Worm (Caenorhabditis elegans) whole organism, late embryonic: ENCODE results near the gene col-81.

Experiments used
- F13H6.1 ChIP-seq: sonication (generic microtip); optimal IDR thresholded peaks from 2 replicates; lab custom pipeline; 2016; ENCODE audit warnings: missing genetic modification characterization, missing compliant biosample characterization
- T23F11.4 ChIP-seq: fragments of 200-800 bp; sonication (Bioruptor generic); optimal IDR thresholded peaks from 2 replicates; lab custom pipeline; 2018; ENCODE audit warnings: mild to moderate bottlenecking, missing genetic modification characterization, missing compliant biosample characterization
- ama-1 ChIP-seq: fragments of 150-350 bp; optimal IDR thresholded peaks from 2 replicates; lab custom pipeline; 2014
- dve-1 ChIP-seq: sonication (generic microtip); optimal IDR thresholded peaks from 2 replicates; lab custom pipeline; 2017; ENCODE audit warnings: antibody characterized with exemption, mild to moderate bottlenecking, missing genetic modification characterization, missing compliant biosample characterization
- fkh-10 ChIP-seq: fragments of 150-350 bp; optimal IDR thresholded peaks from 2 replicates; lab custom pipeline; 2014; ENCODE audit warnings: missing biosample characterization, missing genetic modification reagents, missing genetic modification characterization
- lin-11 ChIP-seq: fragments of 200-800 bp; sonication (Bioruptor generic); optimal IDR thresholded peaks from 2 replicates; lab custom pipeline; 2018; ENCODE audit warnings: mild to moderate bottlenecking, missing genetic modification characterization, missing compliant biosample characterization
- nfya-1 ChIP-seq: sonication (generic microtip); optimal IDR thresholded peaks from 2 replicates; lab custom pipeline; 2017; ENCODE audit warnings: missing genetic modification characterization, mild to moderate bottlenecking, missing compliant biosample characterization, antibody characterized with exemption, moderate library complexity
- nhr-11 ChIP-seq: fragments of 150-350 bp; optimal IDR thresholded peaks from 2 replicates; lab custom pipeline; 2014; ENCODE audit warnings: missing biosample characterization, missing genetic modification characterization
- pros-1 ChIP-seq: fragments of 150-350 bp; optimal IDR thresholded peaks from 2 replicates; lab custom pipeline; 2014; ENCODE audit warnings: missing biosample characterization, missing genetic modification reagents, missing genetic modification characterization
- sdc-2 ChIP-seq: sonication (generic microtip); optimal IDR thresholded peaks from 2 replicates; lab custom pipeline; 2016; ENCODE audit warnings: missing genotype, missing genetic modification characterization, missing compliant biosample characterization
- ttx-3 ChIP-seq: sonication (generic microtip); optimal IDR thresholded peaks from 2 replicates; lab custom pipeline; 2016; ENCODE audit warnings: missing genetic modification reagents, missing genetic modification characterization, missing compliant biosample characterization
- unc-55 ChIP-seq: sonication (generic microtip); optimal IDR thresholded peaks from 2 replicates; lab custom pipeline; 2017; ENCODE audit warnings: missing biosample characterization, missing genetic modification reagents, missing genetic modification characterization
- unc-86 ChIP-seq: sonication (generic microtip); optimal IDR thresholded peaks from 2 replicates; lab custom pipeline; 2016; ENCODE audit warnings: missing genetic modification characterization, missing compliant biosample characterization

- TF ChIP-seq pros-1 (no peak), ttx-3 (tag; lab: Kevin White, UChicago) (no peak), unc-86 (tag; lab: Kevin White, UChicago) (no peak), T23F11.4 (no peak), lin-11 (tag; lab: Kevin White, UChicago) (no peak), nhr-11 (tag; lab: Kevin White, UChicago) (no peak), ama-1 (lab: Kevin White, UChicago) (no peak), sdc-2 (tag; lab: Kevin White, UChicago) (no peak), nfya-1 (tag; lab: Kevin White, UChicago) (no peak), dve-1 (tag; lab: Kevin White, UChicago) (no peak), F13H6.1 (tag; lab: Kevin White, UChicago) (no peak), unc-55 (no peak), fkh-10 (GFP tag; lab: Kevin White, UChicago) (no peak)
Observed at ce11 chrII:10999109-10999508, 14.5 kb downstream of the col-81 start.
